Worm (Caenorhabditis elegans): ENCODE results near the gene C50B6.7.

ce11 chrV:13352415-13352814 lies 27.6 kb upstream of the C50B6.7 start:
- TF ChIP-seq ztf-23 (GFP tag; IDR thresholded peaks at IDR 0.05), result no peak
- TF ChIP-seq tab-1 (GFP tag; IDR thresholded peaks at IDR 0.05), result no peak
- TF ChIP-seq klf-2 (GFP tag; conservative IDR thresholded peaks at IDR 0.05), result no peak
- TF ChIP-seq flt-1 (GFP tag; IDR thresholded peaks at IDR 0.05), result no peak
- TF ChIP-seq med-1 (GFP tag; optimal IDR thresholded peaks at IDR 0.05; ENCODE audit: insufficient read depth), result no peak
- TF ChIP-seq ref-1 (GFP tag; conservative IDR thresholded peaks at IDR 0.05), result no peak
- no peak for TF ChIP-seq cog-1 (tag; optimal IDR thresholded peaks at IDR 0.05)
- no peak for TF ChIP-seq ztf-29 (GFP tag; IDR thresholded peaks at IDR 0.05)
- no peak for TF ChIP-seq T22C8.4 (GFP tag; IDR thresholded peaks at IDR 0.05)

Measured in whole organism, midembryonic.